Worm (Caenorhabditis elegans): ENCODE measurements around the gene tsp-11.

The tsp-11 gene

ce11 chrX:9172733-9173132, 9.8 kb downstream of the tsp-11 start:
- TF ChIP-seq daf-12 (tag; optimal IDR thresholded peaks at IDR 0.05) (no peak), mml-1 (tag; optimal IDR thresholded peaks at IDR 0.05) (no peak), fkh-10 (GFP tag; optimal IDR thresholded peaks at IDR 0.05) (no peak), mdl-1 (tag; optimal IDR thresholded peaks at IDR 0.05) (no peak), elt-3 (tag; optimal IDR thresholded peaks at IDR 0.05) (no peak), nhr-23 (tag; optimal IDR thresholded peaks at IDR 0.05) (no peak)

- TF ChIP-seq elt-3 (tag; optimal IDR thresholded peaks at IDR 0.05) (no peak), ceh-82 (tag; optimal IDR thresholded peaks at IDR 0.05) (no peak), aly-2 (tag; optimal IDR thresholded peaks at IDR 0.05) (no peak), nhr-237 (tag; optimal IDR thresholded peaks at IDR 0.05) (no peak), fkh-10 (GFP tag; optimal IDR thresholded peaks at IDR 0.05) (no peak), pqm-1 (tag; optimal IDR thresholded peaks at IDR 0.05) (no peak), egl-5 (tag; optimal IDR thresholded peaks at IDR 0.05) (no peak), nhr-11 (tag; optimal IDR thresholded peaks at IDR 0.05) (no peak), ztf-11 (tag; optimal IDR thresholded peaks at IDR 0.05) (no peak)
These were observed 11.4 kb downstream of the tsp-11 start, which contains the start of gene B0563.8 for ce11 chrX:9174409-9174808. Gene B0563.8 (minus strand): TSS chrX:9174509.

DNA sequence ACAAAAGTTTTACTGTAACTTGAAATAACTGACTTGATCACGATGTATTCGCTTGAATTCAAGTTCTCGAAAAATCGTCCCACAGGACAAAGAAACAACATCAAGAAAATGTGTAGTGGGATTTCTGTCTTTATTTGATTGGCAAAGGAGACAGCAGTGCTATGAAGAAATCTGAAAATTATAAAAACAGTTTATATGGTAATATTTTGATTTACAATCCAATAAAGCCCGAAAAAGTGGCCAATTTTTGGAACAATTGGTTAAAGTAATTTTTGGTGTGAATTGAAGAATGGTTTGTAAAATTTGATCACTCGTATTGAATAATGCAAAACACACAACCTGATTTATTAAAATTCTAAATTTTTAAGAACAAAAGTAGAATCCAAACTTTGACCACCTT, 17.9 kb downstream of the tsp-11 start, which contains the start of gene Y81B9A.4:
Gene Y81B9A.4 (minus strand): TSS at position 101 of the 400 bp plus-strand sequence.
- TF ChIP-seq skn-1 (tag; optimal IDR thresholded peaks at IDR 0.05) (no peak), jun-1 (tag; optimal IDR thresholded peaks at IDR 0.05) (no peak), ZK546.5 (tag; optimal IDR thresholded peaks at IDR 0.05) (no peak), ceh-9 (tag; optimal IDR thresholded peaks at IDR 0.05) (no peak), pha-4 (tag; optimal IDR thresholded peaks at IDR 0.05) (no peak), tbx-2 (tag; optimal IDR thresholded peaks at IDR 0.05) (no peak), hmg-11 (tag; optimal IDR thresholded peaks at IDR 0.05) (no peak), elt-1 (tag; optimal IDR thresholded peaks at IDR 0.05) (no peak), ceh-16 (tag; optimal IDR thresholded peaks at IDR 0.05) (no peak), pqm-1 (tag; optimal IDR thresholded peaks at IDR 0.05) (no peak), nhr-11 (tag; optimal IDR thresholded peaks at IDR 0.05) (no peak), ztf-11 (tag; optimal IDR thresholded peaks at IDR 0.05) (no peak), nhr-23 (tag; optimal IDR thresholded peaks at IDR 0.05) (no peak), nhr-67 (tag; optimal IDR thresholded peaks at IDR 0.05) (no peak), lsy-12 (tag; optimal IDR thresholded peaks at IDR 0.05) (no peak), ztf-4 (tag; optimal IDR thresholded peaks at IDR 0.05) (no peak)

- TF ChIP-seq nhr-25 (tag; optimal IDR thresholded peaks at IDR 0.05), result no peak
- no peak for TF ChIP-seq sea-2 (GFP tag; optimal IDR thresholded peaks at IDR 0.05)
- no peak for TF ChIP-seq ztf-4 (tag; optimal IDR thresholded peaks at IDR 0.05)
- TF ChIP-seq unc-62 (GFP tag; optimal IDR thresholded peaks at IDR 0.05), result no peak
- no peak for TF ChIP-seq R02D3.7 (tag; optimal IDR thresholded peaks at IDR 0.05)
- TF ChIP-seq unc-39 (tag; optimal IDR thresholded peaks at IDR 0.05), result no peak
- no peak for TF ChIP-seq aly-2 (tag; optimal IDR thresholded peaks at IDR 0.05)
- TF ChIP-seq nhr-12 (tag; optimal IDR thresholded peaks at IDR 0.05), result no peak
- no peak for TF ChIP-seq mml-1 (tag; optimal IDR thresholded peaks at IDR 0.05)
- TF ChIP-seq hmg-11 (tag; optimal IDR thresholded peaks at IDR 0.05), result no peak
- no peak for TF ChIP-seq elt-1 (tag; optimal IDR thresholded peaks at IDR 0.05)
- no peak for TF ChIP-seq egl-27 (tag; optimal IDR thresholded peaks at IDR 0.05)
- TF ChIP-seq mdl-1 (tag; optimal IDR thresholded peaks at IDR 0.05), result no peak
- no peak for TF ChIP-seq eor-1 (tag; optimal IDR thresholded peaks at IDR 0.05)
- no peak for TF ChIP-seq nhr-28 (tag; optimal IDR thresholded peaks at IDR 0.05)
- no peak for TF ChIP-seq daf-12 (tag; optimal IDR thresholded peaks at IDR 0.05)
- TF ChIP-seq elt-3 (tag; optimal IDR thresholded peaks at IDR 0.05), result no peak
These were observed 19.2 kb downstream of the tsp-11 start, which contains the start of gene Y81B9A.3 for ce11 chrX:9182140-9182539. Gene Y81B9A.3 (plus strand): TSS chrX:9182440.

ce11 chrX:9183836-9184235, 20.9 kb downstream of the tsp-11 start, which contains the start of gene Y81B9A.2:
Gene Y81B9A.2 (plus strand): TSS chrX:9184136.
- no peak for TF ChIP-seq zag-1 (tag; optimal IDR thresholded peaks at IDR 0.05)
- TF ChIP-seq elt-2 (tag; optimal IDR thresholded peaks at IDR 0.05), result no peak
- TF ChIP-seq nhr-43 (tag; optimal IDR thresholded peaks at IDR 0.05; ENCODE audit: poor library complexity, severe bottlenecking), result no peak
- no peak for TF ChIP-seq nfya-1 (tag; optimal IDR thresholded peaks at IDR 0.05; ENCODE audit: insufficient read depth)
- no peak for TF ChIP-seq tbx-2 (tag; optimal IDR thresholded peaks at IDR 0.05)

Data from whole organism, L3 larva.